Fruit fly (Drosophila melanogaster) whole organism, pupa: ENCODE data around the gene Dph1.

ENCODE experiments used
- CG10348 ChIP-seq: fragments of 200-800 bp; sonication (Bioruptor generic); IDR thresholded peaks from 2 replicates; pipeline ENCODE4 v1.3.6; 2022; ENCODE audit warnings: missing biosample characterization, missing genetic modification characterization
- CG12605 ChIP-seq: fragments of 200-800 bp; sonication (Bioruptor generic); IDR thresholded peaks from 2 replicates; pipeline ENCODE4 v1.3.6; 2022; ENCODE audit warnings: missing biosample characterization, missing genetic modification characterization
- CG14655 ChIP-seq: fragments of 200-800 bp; sonication (Bioruptor generic); optimal IDR thresholded peaks from 3 replicates; lab custom pipeline; 2017; ENCODE audit warnings: mild to moderate bottlenecking, missing biosample characterization, missing genetic modification reagents, missing genetic modification characterization
- CG17806 ChIP-seq: fragments of 200-800 bp; sonication (Bioruptor generic); optimal IDR thresholded peaks from 2 replicates; lab custom pipeline; 2018; ENCODE audit warnings: missing biosample characterization, mild to moderate bottlenecking, missing genetic modification characterization, moderate library complexity
- CG34367 ChIP-seq: fragments of 200-800 bp; sonication (Bioruptor generic); optimal IDR thresholded peaks from 2 replicates; lab custom pipeline; 2018; ENCODE audit warnings: missing biosample characterization, mild to moderate bottlenecking, missing genetic modification characterization
- CG8159 ChIP-seq: fragments of 200-800 bp; sonication (Bioruptor generic); optimal IDR thresholded peaks from 3 replicates; lab custom pipeline; 2018; ENCODE audit warnings: missing biosample characterization, mild to moderate bottlenecking, missing genetic modification characterization, moderate library complexity
- EcR ChIP-seq: fragments of 200-800 bp; sonication (Bioruptor generic); optimal IDR thresholded peaks from 3 replicates; lab custom pipeline; 2019; ENCODE audit warnings: missing biosample characterization, missing genetic modification characterization, mild to moderate bottlenecking, moderate library complexity, missing genetic modification reagents
- Ets98B ChIP-seq: fragments of 200-800 bp; sonication (Bioruptor generic); IDR thresholded peaks from 2 replicates; pipeline ENCODE4 v1.3.6; 2022; ENCODE audit warnings: missing biosample characterization, missing genetic modification characterization
- Pif1A ChIP-seq: fragments of 200-800 bp; sonication (Bioruptor generic); optimal IDR thresholded peaks from 3 replicates; lab custom pipeline; 2016; ENCODE audit warnings: missing biosample characterization, missing genetic modification characterization
- Pif1B ChIP-seq: fragments of 200-800 bp; sonication (Bioruptor generic); optimal IDR thresholded peaks from 3 replicates; lab custom pipeline; 2016; ENCODE audit warnings: missing biosample characterization, missing genetic modification characterization
- fd96Ca ChIP-seq: fragments of 200-800 bp; sonication (Bioruptor generic); IDR thresholded peaks from 3 replicates; pipeline ENCODE4 v1.3.6; 2022; ENCODE audit warnings: missing biosample characterization, missing genetic modification characterization

DNA sequence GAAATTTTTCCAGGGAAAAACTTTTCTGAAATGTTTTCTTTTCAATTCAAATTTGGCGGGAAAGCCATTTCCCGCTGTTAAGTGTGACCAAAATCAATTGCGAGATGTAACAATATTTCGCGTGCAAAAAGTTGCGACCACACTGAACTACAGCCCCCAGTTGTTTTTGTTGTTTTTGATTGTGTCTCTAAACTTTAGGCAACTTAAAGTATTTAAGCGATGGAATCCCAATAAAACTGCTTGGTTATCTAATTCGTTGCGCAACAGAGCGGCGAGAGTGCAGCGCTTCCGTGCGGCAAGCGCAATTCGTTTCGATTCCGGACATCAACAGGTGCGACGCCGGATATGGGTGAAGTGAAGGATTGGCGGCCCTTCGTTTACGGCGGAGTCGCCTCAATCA lies 24.0 kb upstream of the Dph1 start, which contains the start of gene Bmcp:
- TF ChIP-seq Pif1B (GFP tag; lab: Kevin White, UChicago) (no peak), CG8159 (tag; lab: Kevin White, UChicago) (no peak), CG34367 (tag; lab: Kevin White, UChicago) (no peak), Ets98B (GFP tag; lab: Robert Waterston, UW) (no peak), Pif1A (GFP tag; lab: Kevin White, UChicago) (no peak), CG12605 (GFP tag; lab: Robert Waterston, UW) (peak; percentile 36; the same call in 1 of the 2 replicates), fd96Ca (GFP tag; lab: Robert Waterston, UW) (no peak), EcR (no peak), CG14655 (GFP tag; lab: Kevin White, UChicago) (no peak), CG17806 (tag; lab: Kevin White, UChicago) (no peak), CG10348 (GFP tag; lab: Robert Waterston, UW) (no peak)
